Fruit fly (Drosophila melanogaster) whole organism, embryonic: ENCODE results near the gene APP-BP1.
A peak's percentile ranks its signal among the peaks of the same experiment; 100 is the strongest.

ENCODE experiments used
- Blimp-1 ChIP-seq: fragments of 200-800 bp; sonication (Bioruptor generic); optimal IDR thresholded peaks from 3 replicates; lab custom pipeline; 2018; ENCODE audit warnings: missing biosample characterization, missing genetic modification characterization, mild to moderate bottlenecking, moderate library complexity, missing genetic modification reagents
- CG10959 ChIP-seq: fragments of 200-800 bp; sonication (Bioruptor generic); IDR thresholded peaks from 2 replicates; pipeline ENCODE4 v1.3.6; 2022; ENCODE audit warnings: missing biosample characterization, missing genetic modification characterization
- Oli ChIP-seq: fragments of 200-800 bp; sonication (Bioruptor generic); optimal IDR thresholded peaks from 2 replicates; lab custom pipeline; 2018; ENCODE audit warnings: missing biosample characterization, mild to moderate bottlenecking, missing genetic modification characterization, moderate library complexity

DNA sequence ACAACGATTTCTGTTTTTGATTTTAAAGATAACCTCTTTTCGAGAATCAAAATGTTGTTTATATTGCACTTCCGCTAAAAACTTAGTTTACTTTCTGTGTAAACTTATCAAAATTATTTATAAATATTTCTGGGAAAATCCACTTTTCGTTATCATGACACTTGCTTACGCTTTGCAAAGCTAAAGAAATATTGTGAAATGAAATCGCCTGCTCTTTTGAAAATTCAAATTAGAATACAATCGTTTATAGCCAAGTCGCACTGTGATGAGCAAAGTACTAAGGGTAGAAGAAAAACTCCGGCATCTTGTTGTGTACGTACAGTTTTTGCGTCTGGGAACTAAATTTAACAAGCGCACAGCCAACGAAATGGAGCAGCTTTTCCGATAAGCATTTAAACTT, 26.2 kb downstream of the APP-BP1 start:
- TF ChIP-seq Oli (tag; lab: Kevin White, UChicago) (peak; percentile 44), CG10959 (GFP tag; lab: Robert Waterston, UW) (no peak), Blimp-1 (GFP tag; lab: Kevin White, UChicago) (peak; percentile 16)
